Fruit fly (Drosophila melanogaster): Measurements from ENCODE around the gene Mhcl.

DNA sequence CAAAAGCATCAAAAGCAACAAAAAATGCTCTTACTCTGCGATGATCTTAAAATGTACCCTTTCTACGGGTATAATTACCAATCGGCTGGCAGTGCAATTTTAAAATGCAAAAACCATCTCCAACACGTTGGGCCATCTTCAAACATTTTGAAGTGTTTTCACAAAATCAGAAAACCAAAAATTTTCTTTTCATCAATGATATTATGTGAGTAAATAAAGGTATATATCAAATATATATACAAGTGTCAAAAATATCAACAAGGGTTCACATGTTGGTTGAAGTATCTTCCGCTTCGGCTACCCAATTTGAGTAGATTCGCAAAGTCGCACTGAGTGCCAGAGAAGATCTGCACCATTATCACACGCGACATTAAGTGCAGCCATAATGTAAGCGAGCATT, 18.8 kb upstream of the Mhcl start:
- TF ChIP-seq salr (GFP tag; optimal IDR thresholded peaks at IDR 0.05) (no peak), dac (GFP tag; optimal IDR thresholded peaks at IDR 0.05) (no peak), cyc (GFP tag; optimal IDR thresholded peaks at IDR 0.05) (peak; percentile 25), Sox102F (GFP tag; optimal IDR thresholded peaks at IDR 0.05) (no peak), CG8319 (GFP tag; optimal IDR thresholded peaks at IDR 0.05) (no peak), ss (GFP tag; optimal IDR thresholded peaks at IDR 0.05) (peak in 1 of 2 experiments; percentile 18), CG16779 (tag; optimal IDR thresholded peaks at IDR 0.05) (no peak), Hr39 (GFP tag; optimal IDR thresholded peaks at IDR 0.05) (no peak), Ets21C (GFP tag; optimal IDR thresholded peaks at IDR 0.05) (no peak), Met (GFP tag; optimal IDR thresholded peaks at IDR 0.05) (peak; percentile 0)
